Fruit fly (Drosophila melanogaster): ENCODE data around the gene CG33722.

The CG33722 gene

dm6 chr3R:8206628-8207275 is 37.1 kb upstream of the CG33722 start (continued):
- TF ChIP-seq CG10147 (GFP tag; optimal IDR thresholded peaks at IDR 0.05) (peak; percentile 35), ken (GFP tag; IDR thresholded peaks at IDR 0.05) (no peak), ERR (GFP tag; optimal IDR thresholded peaks at IDR 0.05) (no peak), CG6689 (GFP tag; IDR thresholded peaks at IDR 0.05) (peak; percentile 58), jing (GFP tag; optimal IDR thresholded peaks at IDR 0.05) (peak; percentile 43), CG10979 (tag; optimal IDR thresholded peaks at IDR 0.05) (peak; percentile 63), E2f1 (GFP tag; IDR thresholded peaks at IDR 0.05) (0 out of 2 replicates have a peak, but pooled peaks have one; percentile 35), gcm2 (GFP tag; optimal IDR thresholded peaks at IDR 0.05) (no peak), CG1792 (GFP tag; optimal IDR thresholded peaks at IDR 0.05) (no peak), bab2 (GFP tag; optimal IDR thresholded peaks at IDR 0.05) (peak; percentile 17), CG32532 (GFP tag; IDR thresholded peaks at IDR 0.05) (peak; percentile 26; the same call in 1 of the 2 replicates), gcm (GFP tag; optimal IDR thresholded peaks at IDR 0.05) (peak; percentile 29), MESR4 (GFP tag; optimal IDR thresholded peaks at IDR 0.05) (no peak), CG18476 (GFP tag; optimal IDR thresholded peaks at IDR 0.05) (no peak), unpg (GFP tag; optimal IDR thresholded peaks at IDR 0.05) (peak; percentile 60), bbx (GFP tag; IDR thresholded peaks at IDR 0.05; ENCODE audit: partially characterized antibody) (no peak), CG9932 (GFP tag; IDR thresholded peaks at IDR 0.05) (peak; percentile 42), CG2889 (GFP tag; IDR thresholded peaks at IDR 0.05) (no peak), CG32767 (GFP tag; IDR thresholded peaks at IDR 0.05) (peak; percentile 45; the same call in 1 of the 2 replicates), grn (GFP tag; optimal IDR thresholded peaks at IDR 0.05) (peak; percentile 100), HLH4C (GFP tag; IDR thresholded peaks at IDR 0.05; ENCODE audit: partially characterized antibody) (no peak), CG9215 (GFP tag; IDR thresholded peaks at IDR 0.05) (peak; percentile 56), ham (GFP tag; IDR thresholded peaks at IDR 0.05) (0 out of 2 replicates have a peak, but pooled peaks have one; percentile 5), CG6765 (GFP tag; optimal IDR thresholded peaks at IDR 0.05) (no peak), CG17829 (tag; optimal IDR thresholded peaks at IDR 0.05) (peak; percentile 50), Rfx (GFP tag; IDR thresholded peaks at IDR 0.05) (peak; percentile 56), BtbVII (GFP tag; optimal IDR thresholded peaks at IDR 0.05) (peak; percentile 20), Adf1 (GFP tag; IDR thresholded peaks at IDR 0.05) (peak; percentile 12; the same call in 1 of the 2 replicates), mirr (GFP tag; optimal IDR thresholded peaks at IDR 0.05) (peak; percentile 97), CG3281 (GFP tag; optimal IDR thresholded peaks at IDR 0.05) (peak; percentile 62), Bteb2 (GFP tag; optimal IDR thresholded peaks at IDR 0.05) (peak; percentile 11), CG13296 (GFP tag; optimal IDR thresholded peaks at IDR 0.05) (peak; percentile 20), CG3838 (GFP tag; optimal IDR thresholded peaks at IDR 0.05) (peak; percentile 15), corto (GFP tag; optimal IDR thresholded peaks at IDR 0.05) (no peak), CG9817 (tag; optimal IDR thresholded peaks at IDR 0.05) (peak; percentile 33), Oaz (GFP tag; IDR thresholded peaks at IDR 0.05) (no peak), lola (GFP tag; optimal IDR thresholded peaks at IDR 0.05) (peak in 1 of 3 experiments; percentile 59), CG6254 (GFP tag; optimal IDR thresholded peaks at IDR 0.05) (peak; percentile 27), Dbx (GFP tag; IDR thresholded peaks at IDR 0.05) (0 out of 3 replicates have a peak, but pooled peaks have one; percentile 27), hkb (optimal IDR thresholded peaks at IDR 0.05) (no peak), hkb (GFP tag; IDR thresholded peaks at IDR 0.05) (peak; percentile 41; the same call in 1 of the 2 replicates), Lpt (GFP tag; optimal IDR thresholded peaks at IDR 0.05) (no peak), CG15514 (GFP tag; optimal IDR thresholded peaks at IDR 0.05) (peak; percentile 40), CG12391 (tag; optimal IDR thresholded peaks at IDR 0.05) (peak; percentile 69), exex (tag; optimal IDR thresholded peaks at IDR 0.05) (peak; percentile 63), CG12219 (GFP tag; optimal IDR thresholded peaks at IDR 0.05) (peak; percentile 18), Oli (tag; optimal IDR thresholded peaks at IDR 0.05) (peak; percentile 68), CG3065 (GFP tag; optimal IDR thresholded peaks at IDR 0.05) (no peak), Fer3 (tag; optimal IDR thresholded peaks at IDR 0.05) (peak; percentile 61)
